Fruit fly (Drosophila melanogaster) whole organism, embryonic: Measurements from ENCODE around the gene Mgat3.

Experiments
- Atf6 ChIP-seq: fragments of 200-800 bp; sonication (Bioruptor generic); IDR thresholded peaks from 2 replicates; pipeline ENCODE4 v1.3.6; 2022; ENCODE audit warnings: missing biosample characterization, missing genetic modification characterization
- B-H1 ChIP-seq: fragments of 200-800 bp; sonication (Bioruptor generic); IDR thresholded peaks from 3 replicates; pipeline ENCODE4 v1.3.6; 2022; ENCODE audit warnings: missing biosample characterization, missing genetic modification characterization
- Bdp1 ChIP-seq: fragments of 200-800 bp; sonication (Bioruptor generic); optimal IDR thresholded peaks from 3 replicates; lab custom pipeline; 2016; ENCODE audit warnings: missing biosample characterization, missing genetic modification characterization
- CG10147 ChIP-seq: fragments of 200-800 bp; sonication (Bioruptor generic); optimal IDR thresholded peaks from 2 replicates; lab custom pipeline; 2019; ENCODE audit warnings: missing biosample characterization, mild to moderate bottlenecking, missing genetic modification characterization, moderate library complexity
- CG10462 ChIP-seq: fragments of 200-800 bp; sonication (Bioruptor generic); optimal IDR thresholded peaks from 2 replicates; lab custom pipeline; 2016; ENCODE audit warnings: missing biosample characterization, missing genetic modification characterization
- CG11695 ChIP-seq: fragments of 200-800 bp; sonication (Bioruptor generic); IDR thresholded peaks from 3 replicates; pipeline ENCODE4 v1.3.6; 2022; ENCODE audit warnings: missing biosample characterization, missing genetic modification characterization
- CG13287 ChIP-seq: fragments of 200-800 bp; sonication (Bioruptor generic); IDR thresholded peaks from 2 replicates; pipeline ENCODE4 v1.3.6; 2022; ENCODE audit warnings: missing biosample characterization, missing genetic modification characterization; ENCODE audit not compliant: partially characterized antibody
- CG13624 ChIP-seq: fragments of 200-800 bp; sonication (Bioruptor generic); optimal IDR thresholded peaks from 2 replicates; lab custom pipeline; 2016; ENCODE audit warnings: missing biosample characterization, missing genetic modification characterization
- CG14014 ChIP-seq: fragments of 200-800 bp; sonication (Bioruptor generic); IDR thresholded peaks from 2 replicates; pipeline ENCODE4 v1.3.6; 2022; ENCODE audit warnings: missing biosample characterization, missing genetic modification characterization
- CG14050 ChIP-seq: fragments of 200-800 bp; sonication (Bioruptor generic); IDR thresholded peaks from 3 replicates; pipeline ENCODE4 v1.3.6; 2022; ENCODE audit warnings: missing biosample characterization, missing genetic modification characterization
- CG1603 ChIP-seq: fragments of 200-800 bp; sonication (Bioruptor generic); optimal IDR thresholded peaks from 2 replicates; lab custom pipeline; 2019; ENCODE audit warnings: missing biosample characterization, mild to moderate bottlenecking, missing genetic modification characterization, moderate library complexity
- CG17568 ChIP-seq: fragments of 200-800 bp; sonication (Bioruptor generic); optimal IDR thresholded peaks from 2 replicates; lab custom pipeline; 2018; ENCODE audit warnings: missing biosample characterization, mild to moderate bottlenecking, missing genetic modification characterization, moderate library complexity
- CG17912 ChIP-seq: fragments of 200-800 bp; sonication (Bioruptor generic); optimal IDR thresholded peaks from 2 replicates; lab custom pipeline; 2018; ENCODE audit warnings: missing biosample characterization, mild to moderate bottlenecking, missing genetic modification characterization
- CG2120 ChIP-seq: fragments of 200-800 bp; sonication (Bioruptor generic); optimal IDR thresholded peaks from 3 replicates; lab custom pipeline; 2016; ENCODE audit warnings: missing biosample characterization, missing genetic modification characterization
- CG30403 ChIP-seq: fragments of 200-800 bp; sonication (Bioruptor generic); optimal IDR thresholded peaks from 3 replicates; lab custom pipeline; 2016; ENCODE audit warnings: missing biosample characterization, missing genetic modification characterization
- CG3065 ChIP-seq: fragments of 200-800 bp; sonication (Bioruptor generic); optimal IDR thresholded peaks from 2 replicates; lab custom pipeline; 2016; ENCODE audit warnings: missing biosample characterization, missing genetic modification characterization
- CG34422 ChIP-seq: fragments of 200-800 bp; sonication (Bioruptor generic); IDR thresholded peaks from 3 replicates; pipeline ENCODE4 v1.3.6; 2022; ENCODE audit warnings: missing biosample characterization, missing genetic modification characterization
- CG3726 ChIP-seq: fragments of 200-800 bp; sonication (Bioruptor generic); IDR thresholded peaks from 3 replicates; pipeline ENCODE4, ENCODE4 v1.3.6; 2022; ENCODE audit warnings: missing biosample characterization, missing genetic modification characterization
- CG9437 ChIP-seq: fragments of 200-800 bp; sonication (Bioruptor generic); optimal IDR thresholded peaks from 2 replicates; lab custom pipeline; 2018; ENCODE audit warnings: missing biosample characterization, mild to moderate bottlenecking, missing genetic modification characterization
- CG9817 ChIP-seq: fragments of 200-800 bp; sonication (Bioruptor generic); optimal IDR thresholded peaks from 2 replicates; lab custom pipeline; 2018; ENCODE audit warnings: missing biosample characterization, mild to moderate bottlenecking, missing genetic modification characterization, moderate library complexity
- CoRest ChIP-seq: fragments of 200-800 bp; sonication (Bioruptor generic); optimal IDR thresholded peaks from 3 replicates; lab custom pipeline; 2018; ENCODE audit warnings: missing biosample characterization, mild to moderate bottlenecking, missing genetic modification characterization, moderate library complexity
- CrebB ChIP-seq: fragments of 200-800 bp; sonication (Bioruptor generic); optimal IDR thresholded peaks from 3 replicates; lab custom pipeline; 2018; ENCODE audit warnings: missing biosample characterization, mild to moderate bottlenecking, missing genetic modification characterization
- D19B ChIP-seq: fragments of 200-800 bp; sonication (Bioruptor generic); optimal IDR thresholded peaks from 2 replicates; lab custom pipeline; 2017; ENCODE audit warnings: missing biosample characterization, mild to moderate bottlenecking, missing genetic modification characterization
- Dip3 ChIP-seq: fragments of 200-800 bp; sonication (Bioruptor generic); optimal IDR thresholded peaks from 3 replicates; lab custom pipeline; 2016; ENCODE audit warnings: missing biosample characterization, missing genetic modification characterization
- E2f2 ChIP-seq: fragments of 200-800 bp; sonication (Bioruptor generic); IDR thresholded peaks from 2 replicates; pipeline ENCODE4 v1.3.6; 2022; ENCODE audit warnings: missing biosample characterization, missing genetic modification characterization
- Ets65A ChIP-seq: fragments of 200-800 bp; sonication (Bioruptor generic); peaks from one replicate; lab custom pipeline; 2016; ENCODE audit warnings: missing biosample characterization, missing genetic modification characterization
- Ets97D ChIP-seq: fragments of 200-800 bp; sonication (Bioruptor generic); optimal IDR thresholded peaks from 3 replicates; lab custom pipeline; 2016; ENCODE audit warnings: missing biosample characterization, missing genetic modification characterization
- Hey ChIP-seq: fragments of 200-800 bp; sonication (Bioruptor generic); optimal IDR thresholded peaks from 3 replicates; lab custom pipeline; 2018; ENCODE audit warnings: missing biosample characterization, mild to moderate bottlenecking, missing genetic modification characterization
- HmgD ChIP-seq: fragments of 200-800 bp; sonication (Bioruptor generic); optimal IDR thresholded peaks from 3 replicates; lab custom pipeline; 2016; ENCODE audit warnings: missing biosample characterization, missing genetic modification characterization
- Hmr ChIP-seq: fragments of 200-800 bp; sonication (Bioruptor generic); optimal IDR thresholded peaks from 3 replicates; lab custom pipeline; 2017; ENCODE audit warnings: mild to moderate bottlenecking, missing biosample characterization, missing genetic modification reagents, missing genetic modification characterization
- Hr39 ChIP-seq: fragments of >200 bp; optimal IDR thresholded peaks from 2 replicates; lab custom pipeline; 2017
- Hr78 ChIP-seq, 2 experiments: fragments of 200-800 bp in 1 of 2; fragments of >200 bp in 1 of 2; sonication (Bioruptor generic) in 1 of 2; optimal IDR thresholded peaks; 2 replicates each; lab custom pipeline; 2017 to 2019; ENCODE audit warnings: missing biosample characterization in 2 of 2, missing genetic modification characterization in 2 of 2, mild to moderate bottlenecking in 1 of 2, moderate library complexity in 1 of 2
- MBD-R2 ChIP-seq: fragments of 200-800 bp; sonication (Bioruptor generic); IDR thresholded peaks from 2 replicates; pipeline ENCODE4 v1.3.6; 2022; ENCODE audit warnings: missing biosample characterization, missing genetic modification characterization
- Mad ChIP-seq: fragments of 200-800 bp; sonication (Bioruptor generic); optimal IDR thresholded peaks from 2 replicates; lab custom pipeline; 2016; ENCODE audit warnings: missing biosample characterization, missing genetic modification characterization
- Mrtf ChIP-seq: fragments of 200-800 bp; sonication (Bioruptor generic); IDR thresholded peaks from 3 replicates; pipeline ENCODE4 v1.3.6; 2022; ENCODE audit warnings: missing biosample characterization, missing genetic modification characterization
- Myb ChIP-seq: fragments of 200-800 bp; sonication (Bioruptor generic); optimal IDR thresholded peaks from 2 replicates; lab custom pipeline; 2016; ENCODE audit warnings: missing biosample characterization, missing genetic modification characterization
- Oli ChIP-seq: fragments of 200-800 bp; sonication (Bioruptor generic); optimal IDR thresholded peaks from 2 replicates; lab custom pipeline; 2018; ENCODE audit warnings: missing biosample characterization, mild to moderate bottlenecking, missing genetic modification characterization, moderate library complexity
- PHDP ChIP-seq: fragments of 200-800 bp; sonication (Bioruptor generic); optimal IDR thresholded peaks from 3 replicates; lab custom pipeline; 2018; ENCODE audit warnings: missing biosample characterization, mild to moderate bottlenecking, missing genetic modification characterization, moderate library complexity
- Rfx ChIP-seq: fragments of 200-800 bp; sonication (Bioruptor generic); IDR thresholded peaks from 2 replicates; pipeline ENCODE4 v1.3.6; 2022; ENCODE audit warnings: missing biosample characterization, missing genetic modification characterization
- Xrp1 ChIP-seq: fragments of 200-800 bp; sonication (Bioruptor generic); IDR thresholded peaks from 2 replicates; pipeline ENCODE4 v1.3.6; 2022; ENCODE audit warnings: missing biosample characterization, missing genetic modification characterization
- chif ChIP-seq, 2 experiments: fragments of 200-800 bp; sonication (Bioruptor generic); optimal IDR thresholded peaks; 3 replicates each; lab custom pipeline; 2016; ENCODE audit warnings: missing biosample characterization in 2 of 2, missing genetic modification characterization in 2 of 2
- chm ChIP-seq: fragments of 200-800 bp; sonication (Bioruptor generic); IDR thresholded peaks from 2 replicates; pipeline ENCODE4 v1.3.6; 2022; ENCODE audit warnings: missing biosample characterization, missing genetic modification characterization
- fd3F ChIP-seq: fragments of 200-800 bp; sonication (Bioruptor generic); optimal IDR thresholded peaks from 2 replicates; lab custom pipeline; 2018; ENCODE audit warnings: missing biosample characterization, mild to moderate bottlenecking, missing genetic modification characterization, moderate library complexity
- gcm ChIP-seq: fragments of 200-800 bp; sonication (Bioruptor generic); optimal IDR thresholded peaks from 2 replicates; lab custom pipeline; 2019; ENCODE audit warnings: missing biosample characterization, mild to moderate bottlenecking, missing genetic modification characterization, moderate library complexity
- ranshi ChIP-seq: fragments of 200-800 bp; sonication (Bioruptor generic); IDR thresholded peaks from 2 replicates; pipeline ENCODE4 v1.3.6; 2022; ENCODE audit warnings: missing biosample characterization, missing genetic modification characterization
- seq ChIP-seq: fragments of 200-800 bp; sonication (Bioruptor generic); IDR thresholded peaks from 2 replicates; pipeline ENCODE4 v1.3.6; 2022; ENCODE audit warnings: missing biosample characterization, missing genetic modification characterization
- sisA ChIP-seq: fragments of 200-800 bp; sonication (Bioruptor generic); IDR thresholded peaks from 2 replicates; pipeline ENCODE4 v1.3.6; 2022; ENCODE audit warnings: missing biosample characterization, missing genetic modification characterization
- toy ChIP-seq: fragments of 200-800 bp; sonication (Bioruptor generic); IDR thresholded peaks from 2 replicates; pipeline ENCODE4 v1.3.6; 2022; ENCODE audit warnings: missing biosample characterization, missing genetic modification characterization
- ttk ChIP-seq: fragments of 200-800 bp; sonication (Bioruptor generic); IDR thresholded peaks from 2 replicates; pipeline ENCODE4 v2.1.2; 2022; ENCODE audit warnings: missing biosample characterization, missing genetic modification characterization
- tx ChIP-seq: fragments of 200-800 bp; sonication (Bioruptor generic); optimal IDR thresholded peaks from 2 replicates; lab custom pipeline; 2016; ENCODE audit warnings: missing biosample characterization, missing genetic modification characterization
- usp ChIP-seq: fragments of >200 bp; optimal IDR thresholded peaks from 2 replicates; lab custom pipeline; 2017; ENCODE audit warnings: missing biosample characterization, missing genetic modification characterization
- wek ChIP-seq: fragments of 200-800 bp; sonication (Bioruptor generic); optimal IDR thresholded peaks from 3 replicates; lab custom pipeline; 2018; ENCODE audit warnings: missing biosample characterization, mild to moderate bottlenecking, missing genetic modification characterization, moderate library complexity

The Mgat3 gene

dm6 chr2L:13191894-13192293 lies 9.5 kb upstream of the Mgat3 start, which contains the start of the genes CG16974 and Edem2 (continued):
- peak; percentile 73; the same call in 1 of the 2 replicates for TF ChIP-seq ranshi
- TF ChIP-seq toy (GFP tag; lab: Robert Waterston, UW), result no peak
- TF ChIP-seq Ets65A, result peak; percentile 91
- peak; percentile 44; the same call in 2 of the 3 replicates for TF ChIP-seq CG14050 (GFP tag; lab: Robert Waterston, UW)
- peak; percentile 30 for TF ChIP-seq fd3F (GFP tag; lab: Kevin White, UChicago)
- peak; percentile 49; the same call in 1 of the 2 replicates for TF ChIP-seq seq (GFP tag; lab: Robert Waterston, UW)
- TF ChIP-seq tx (GFP tag; lab: Kevin White, UChicago), result no peak
- peak; percentile 84 for TF ChIP-seq CG34422 (GFP tag; lab: Robert Waterston, UW)
- TF ChIP-seq CG2120 (GFP tag; lab: Kevin White, UChicago), result peak; percentile 80
- TF ChIP-seq B-H1 (GFP tag; lab: Robert Waterston, UW), result peak; percentile 59
- TF ChIP-seq CG3065 (GFP tag; lab: Kevin White, UChicago), result peak; percentile 53
- TF ChIP-seq Rfx (GFP tag; lab: Robert Waterston, UW), result peak; percentile 81
- no peak for TF ChIP-seq PHDP (tag; lab: Kevin White, UChicago)
- no peak for TF ChIP-seq CG10147
- peak; percentile 68 for TF ChIP-seq CG9817 (tag; lab: Kevin White, UChicago)
- TF ChIP-seq D19B (GFP tag; lab: Kevin White, UChicago), result no peak
- TF ChIP-seq gcm (GFP tag; lab: Kevin White, UChicago), result no peak
- no peak for TF ChIP-seq CG13624 (GFP tag; lab: Kevin White, UChicago)
- no peak for TF ChIP-seq wek
- TF ChIP-seq CG1603 (tag; lab: Kevin White, UChicago), result no peak
- TF ChIP-seq chif (GFP tag; optimal IDR thresholded peaks at IDR 0.05; lab: Kevin White, UChicago), result peak in 1 of 2 experiments; percentile 40
- peak; percentile 75 for TF ChIP-seq MBD-R2 (GFP tag; lab: Robert Waterston, UW)
- TF ChIP-seq E2f2 (GFP tag; lab: Robert Waterston, UW), result peak; percentile 52
- TF ChIP-seq CG13287 (GFP tag; lab: Robert Waterston, UW), result peak; percentile 34; the same call in 1 of the 2 replicates
- TF ChIP-seq Myb (GFP tag; lab: Kevin White, UChicago), result no peak
- peak; percentile 60 for TF ChIP-seq ttk (GFP tag; lab: Robert Waterston, UW)
- peak; percentile 19 for TF ChIP-seq Dip3
- TF ChIP-seq HmgD, result no peak
- no peak for TF ChIP-seq CoRest
- no peak for TF ChIP-seq Hmr (GFP tag; lab: Kevin White, UChicago)
- peak; percentile 72 for TF ChIP-seq CG14014
- peak; percentile 73 for TF ChIP-seq CG11695
- TF ChIP-seq Hey (tag; lab: Kevin White, UChicago), result no peak
- TF ChIP-seq Hr39 (lab: Kevin White, UChicago), result no peak
- no peak for TF ChIP-seq CG17568
- TF ChIP-seq Oli (tag; lab: Kevin White, UChicago), result no peak
- no peak for TF ChIP-seq chm (GFP tag; lab: Robert Waterston, UW)
- peak; percentile 54 for TF ChIP-seq Mad (GFP tag; lab: Kevin White, UChicago)
- peak; percentile 45 for TF ChIP-seq Bdp1 (GFP tag; lab: Kevin White, UChicago)
- no peak for TF ChIP-seq Hr78 (GFP tag; optimal IDR thresholded peaks at IDR 0.05; lab: Kevin White, UChicago)
- peak; percentile 25 for TF ChIP-seq CG9437 (GFP tag; lab: Kevin White, UChicago)
- TF ChIP-seq Atf6 (GFP tag; lab: Robert Waterston, UW), result peak; percentile 70; the same call in 1 of the 2 replicates
- TF ChIP-seq Mrtf (GFP tag; lab: Robert Waterston, UW), result peak; percentile 52; the same call in 1 of the 3 replicates
- TF ChIP-seq Ets97D (GFP tag; lab: Kevin White, UChicago), result peak; percentile 56
- TF ChIP-seq CG3726 (GFP tag; lab: Robert Waterston, UW), result no peak
- TF ChIP-seq CG30403 (GFP tag; lab: Kevin White, UChicago), result peak; percentile 88
- peak; percentile 79 for TF ChIP-seq sisA (GFP tag; lab: Robert Waterston, UW)
- TF ChIP-seq CrebB (tag; lab: Kevin White, UChicago), result peak; percentile 12
- TF ChIP-seq Xrp1 (GFP tag; lab: Robert Waterston, UW), result peak; percentile 85
- TF ChIP-seq usp (GFP tag; lab: Kevin White, UChicago), result no peak
- TF ChIP-seq CG10462, result peak; percentile 30
- TF ChIP-seq CG17912 (GFP tag; lab: Kevin White, UChicago), result no peak
